Worm (Caenorhabditis elegans) whole organism, early embryonic: ENCODE measurements around the gene nhr-67.

Experiments used
- B0310.2 ChIP-seq: sonication (generic microtip); optimal IDR thresholded peaks from 2 replicates; lab custom pipeline; 2016; ENCODE audit warnings: mild to moderate bottlenecking, missing genetic modification characterization, missing compliant biosample characterization
- F13C5.2 ChIP-seq: sonication (generic microtip); optimal IDR thresholded peaks from 2 replicates; lab custom pipeline; 2017; ENCODE audit warnings: mild to moderate bottlenecking, missing genetic modification characterization, inconsistent platforms, missing compliant biosample characterization
- aly-1 ChIP-seq: sonication (generic microtip); optimal IDR thresholded peaks from 2 replicates; lab custom pipeline; 2016; ENCODE audit warnings: missing genetic modification characterization, missing compliant biosample characterization
- ama-1 ChIP-seq: fragments of 150-350 bp; optimal IDR thresholded peaks from 2 replicates; lab custom pipeline; 2014
- ceh-13 ChIP-seq: fragments of 200-800 bp; sonication (Bioruptor generic); optimal IDR thresholded peaks from 2 replicates; lab custom pipeline; 2018; ENCODE audit warnings: mild to moderate bottlenecking, missing genetic modification characterization, missing compliant biosample characterization
- ceh-36 ChIP-seq: sonication (generic microtip); optimal IDR thresholded peaks from 2 replicates; lab custom pipeline; 2016; ENCODE audit warnings: missing genetic modification characterization, inconsistent platforms, missing compliant biosample characterization
- ets-7 ChIP-seq: sonication (generic microtip); optimal IDR thresholded peaks from 2 replicates; lab custom pipeline; 2016; ENCODE audit warnings: missing genotype, missing genetic modification characterization, missing compliant biosample characterization
- flt-1 ChIP-seq: fragments of 200-800 bp; sonication (Bioruptor generic); IDR thresholded peaks from 2 replicates; pipeline ENCODE4 v1.3.6; 2022; ENCODE audit warnings: missing genetic modification characterization, missing compliant biosample characterization
- hmbx-1 ChIP-seq: sonication (generic microtip); optimal IDR thresholded peaks from 2 replicates; lab custom pipeline; 2016; ENCODE audit warnings: mild to moderate bottlenecking, missing genetic modification characterization, missing compliant biosample characterization
- hmg-4 ChIP-seq: fragments of 200-800 bp; sonication (Bioruptor generic); optimal IDR thresholded peaks from 2 replicates; lab custom pipeline; 2018; ENCODE audit warnings: mild to moderate bottlenecking, missing genetic modification characterization, missing compliant biosample characterization
- hnd-1 ChIP-seq: sonication (generic microtip); optimal IDR thresholded peaks from 2 replicates; lab custom pipeline; 2016; ENCODE audit warnings: missing genetic modification characterization, missing compliant biosample characterization
- pes-1 ChIP-seq: fragments of 200-800 bp; sonication (Bioruptor generic); IDR thresholded peaks from 2 replicates; pipeline ENCODE4 v1.3.6; 2022; ENCODE audit warnings: missing genetic modification reagents, missing genetic modification characterization, missing compliant biosample characterization
- scrt-1 ChIP-seq: fragments of 200-800 bp; sonication (Bioruptor generic); IDR thresholded peaks from 2 replicates; pipeline ENCODE4 v1.3.6; 2022; ENCODE audit warnings: missing genetic modification characterization, missing compliant biosample characterization
- sea-1 ChIP-seq: fragments of 200-800 bp; sonication (Bioruptor generic); conservative IDR thresholded peaks from 2 replicates; pipeline ENCODE4 v1.3.6; 2022; ENCODE audit warnings: missing genetic modification characterization, missing compliant biosample characterization
- tbx-11 ChIP-seq: fragments of 200-800 bp; sonication (Bioruptor generic); IDR thresholded peaks from 2 replicates; pipeline ENCODE4 v1.3.6; 2022; ENCODE audit warnings: missing genetic modification characterization, missing compliant biosample characterization
- tbx-37 ChIP-seq: fragments of 200-800 bp; sonication (Bioruptor generic); conservative IDR thresholded peaks from 2 replicates; pipeline ENCODE4 v1.3.6; 2022; ENCODE audit warnings: missing genetic modification reagents, missing genetic modification characterization, missing compliant biosample characterization
- tra-4 ChIP-seq: sonication (generic microtip); optimal IDR thresholded peaks from 2 replicates; lab custom pipeline; 2017; ENCODE audit warnings: missing genetic modification characterization, missing compliant biosample characterization

nhr-67 gene

DNA sequence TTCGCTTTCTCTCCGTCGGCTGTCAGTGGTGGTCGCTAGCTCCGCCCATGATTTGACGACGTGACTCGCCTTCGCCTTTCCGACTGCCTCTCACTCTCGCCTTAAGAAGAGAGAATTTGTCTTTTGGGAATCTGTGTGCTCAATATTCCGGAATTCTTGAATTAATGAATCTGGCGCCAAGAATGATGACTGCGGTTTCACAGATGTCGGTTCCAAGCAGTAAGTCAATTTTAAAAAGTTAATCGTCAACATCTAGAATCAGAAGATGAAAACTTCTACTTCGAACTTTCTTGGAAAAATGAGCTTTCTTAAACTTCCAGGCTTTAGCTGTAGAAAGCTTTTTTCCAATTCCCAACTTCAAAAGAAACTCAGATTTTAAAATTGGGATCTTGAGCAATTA is at the start of gene nhr-67:
nhr-67 (plus strand) TSS at position 97 of the 400 bp plus-strand sequence.
- no peak for TF ChIP-seq pes-1
- no peak for TF ChIP-seq hmbx-1
- TF ChIP-seq scrt-1 (GFP tag; lab: Robert Waterston, UW) = no peak
- no peak for TF ChIP-seq flt-1 (GFP tag; lab: Robert Waterston, UW)
- no peak for TF ChIP-seq tbx-37 (GFP tag; lab: Robert Waterston, UW)

DNA sequence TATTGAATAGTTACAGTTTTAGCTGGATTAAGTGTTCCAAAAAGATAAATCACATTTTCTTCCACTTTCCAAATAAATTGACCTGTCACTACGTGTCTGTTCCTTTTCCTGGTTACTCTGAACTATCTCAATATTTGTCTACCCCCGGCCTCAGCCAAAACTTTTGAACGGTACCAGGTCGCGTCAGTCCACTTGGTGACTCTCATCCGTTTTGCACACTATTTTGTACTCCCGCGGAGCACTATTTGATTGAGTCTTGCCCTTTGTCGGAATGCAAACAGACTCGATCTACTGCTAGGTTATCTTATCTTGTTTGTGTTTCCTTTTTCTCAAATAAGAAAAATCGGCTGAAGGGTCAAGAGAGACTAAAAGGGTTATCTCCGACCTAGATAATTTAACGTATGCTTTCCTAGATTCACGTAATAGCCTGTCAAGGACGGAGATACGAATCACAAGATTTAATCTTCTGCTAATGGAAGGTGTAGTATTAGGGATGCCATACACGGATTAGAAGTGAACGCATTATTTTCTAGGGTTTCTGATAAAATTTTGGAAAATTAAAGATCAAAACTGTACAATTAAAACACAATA is 49.5 kb upstream of the nhr-67 start:
- TF ChIP-seq tbx-11 (GFP tag; lab: Robert Waterston, UW) (0 out of 2 replicates have a peak, but pooled peaks have one; percentile 51), pes-1 (no peak), sea-1 (GFP tag; lab: Robert Waterston, UW) (no peak)

DNA sequence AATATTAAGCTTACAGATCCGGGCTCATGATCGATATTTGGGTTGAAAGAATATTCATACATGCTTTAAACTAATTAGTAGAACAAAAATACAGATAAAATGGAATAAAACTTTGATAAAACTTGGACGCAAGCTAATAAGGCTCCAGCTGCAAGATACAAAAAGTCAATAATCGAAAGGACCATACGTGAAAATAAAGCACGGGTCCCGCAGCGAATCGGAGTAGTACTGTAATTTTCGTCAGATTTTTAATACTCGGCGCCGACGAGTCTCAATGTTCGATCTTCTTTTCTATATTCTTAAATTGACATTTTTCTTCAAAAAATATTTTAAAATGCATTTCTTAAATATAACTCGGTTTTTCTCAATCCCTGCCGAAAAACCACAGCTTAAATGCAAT is 44.9 kb upstream of the nhr-67 start, which contains the start of gene spo-11:
spo-11 (minus strand) TSS at position 189 of the 400 bp plus-strand sequence.
- TF ChIP-seq tbx-37 (GFP tag; lab: Robert Waterston, UW) (no peak), aly-1 (tag; lab: Kevin White, UChicago) (no peak), ceh-36 (tag; lab: Kevin White, UChicago) (no peak), ceh-13 (GFP tag; lab: Kevin White, UChicago) (no peak), hmg-4 (GFP tag; lab: Kevin White, UChicago) (no peak), scrt-1 (GFP tag; lab: Robert Waterston, UW) (no peak), F13C5.2 (tag; lab: Kevin White, UChicago) (no peak), pes-1 (no peak), hmbx-1 (no peak), hnd-1 (tag; lab: Kevin White, UChicago) (no peak), tbx-11 (GFP tag; lab: Robert Waterston, UW) (no peak), B0310.2 (no peak), flt-1 (GFP tag; lab: Robert Waterston, UW) (no peak), tra-4 (tag; lab: Kevin White, UChicago) (no peak), ama-1 (lab: Kevin White, UChicago) (no peak), sea-1 (GFP tag; lab: Robert Waterston, UW) (no peak), ets-7 (tag; lab: Kevin White, UChicago) (no peak)

DNA sequence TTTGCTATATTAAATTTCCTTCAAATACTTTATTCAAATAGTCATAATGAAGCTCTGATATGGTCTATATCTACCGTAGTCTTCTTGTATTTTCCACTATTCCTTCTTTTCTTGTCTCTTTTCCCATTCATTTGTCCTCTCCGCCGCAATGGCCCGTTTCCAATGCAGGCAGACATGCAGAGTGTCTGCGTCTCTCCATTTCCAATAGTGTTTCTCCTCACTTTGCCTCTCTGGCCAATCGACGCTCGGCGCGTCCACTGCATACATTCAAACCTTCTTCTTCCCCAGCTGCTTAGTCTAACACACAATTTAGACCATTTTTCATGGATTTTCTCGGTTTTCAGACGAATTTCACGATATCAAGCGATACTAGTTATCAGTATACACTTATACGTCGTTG is 44.3 kb upstream of the nhr-67 start:
- TF ChIP-seq F13C5.2 (tag; lab: Kevin White, UChicago) = peak; percentile 6
- TF ChIP-seq tbx-11 (GFP tag; lab: Robert Waterston, UW) = no peak
- TF ChIP-seq hnd-1 (tag; lab: Kevin White, UChicago) = no peak

DNA sequence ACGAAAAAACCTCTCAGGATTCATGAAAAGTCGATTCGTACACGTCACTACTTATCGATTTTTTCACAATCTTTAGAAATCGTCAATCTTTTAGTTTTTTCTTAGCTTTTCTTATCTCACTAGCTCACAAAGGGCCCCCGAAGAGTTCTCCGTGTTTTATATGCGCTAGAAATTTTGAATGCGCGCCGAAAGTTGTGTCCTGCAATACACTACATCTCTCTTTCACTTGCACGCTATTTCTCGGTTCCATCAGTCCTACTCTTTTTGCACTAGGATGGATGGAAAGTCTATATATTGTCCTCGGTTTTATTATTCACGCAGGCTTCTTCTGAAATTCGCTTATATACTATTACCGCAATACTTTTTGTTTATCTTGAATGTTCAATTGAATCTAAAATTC is 43.9 kb upstream of the nhr-67 start:
- TF ChIP-seq tbx-37 (GFP tag; lab: Robert Waterston, UW) (no peak), hnd-1 (tag; lab: Kevin White, UChicago) (no peak), ceh-36 (tag; lab: Kevin White, UChicago) (no peak), sea-1 (GFP tag; lab: Robert Waterston, UW) (no peak), tbx-11 (GFP tag; lab: Robert Waterston, UW) (no peak), ets-7 (tag; lab: Kevin White, UChicago) (no peak), pes-1 (no peak), aly-1 (tag; lab: Kevin White, UChicago) (no peak), ama-1 (lab: Kevin White, UChicago) (no peak), F13C5.2 (tag; lab: Kevin White, UChicago) (no peak), B0310.2 (no peak), scrt-1 (GFP tag; lab: Robert Waterston, UW) (no peak), tra-4 (tag; lab: Kevin White, UChicago) (no peak), hmbx-1 (no peak)

DNA sequence TGAATTAATAATTGTTTCAGACTA is 43.7 kb upstream of the nhr-67 start, which contains the start of gene swsn-4:
swsn-4 (plus strand) TSS at position 21 of the 24 bp plus-strand sequence.
- TF ChIP-seq aly-1 (tag; lab: Kevin White, UChicago) = no peak
- TF ChIP-seq pes-1 = no peak
- TF ChIP-seq hmbx-1 = no peak
- TF ChIP-seq sea-1 (GFP tag; lab: Robert Waterston, UW) = no peak
- TF ChIP-seq tbx-11 (GFP tag; lab: Robert Waterston, UW) = no peak
- no peak for TF ChIP-seq ceh-36 (tag; lab: Kevin White, UChicago)
- no peak for TF ChIP-seq ama-1 (lab: Kevin White, UChicago)
- no peak for TF ChIP-seq scrt-1 (GFP tag; lab: Robert Waterston, UW)
- TF ChIP-seq tbx-37 (GFP tag; lab: Robert Waterston, UW) = no peak
- TF ChIP-seq B0310.2 = no peak
- TF ChIP-seq tra-4 (tag; lab: Kevin White, UChicago) = no peak
- no peak for TF ChIP-seq hmg-4 (GFP tag; lab: Kevin White, UChicago)
- TF ChIP-seq hnd-1 (tag; lab: Kevin White, UChicago) = no peak
- no peak for TF ChIP-seq ets-7 (tag; lab: Kevin White, UChicago)
- no peak for TF ChIP-seq ceh-13 (GFP tag; lab: Kevin White, UChicago)

DNA sequence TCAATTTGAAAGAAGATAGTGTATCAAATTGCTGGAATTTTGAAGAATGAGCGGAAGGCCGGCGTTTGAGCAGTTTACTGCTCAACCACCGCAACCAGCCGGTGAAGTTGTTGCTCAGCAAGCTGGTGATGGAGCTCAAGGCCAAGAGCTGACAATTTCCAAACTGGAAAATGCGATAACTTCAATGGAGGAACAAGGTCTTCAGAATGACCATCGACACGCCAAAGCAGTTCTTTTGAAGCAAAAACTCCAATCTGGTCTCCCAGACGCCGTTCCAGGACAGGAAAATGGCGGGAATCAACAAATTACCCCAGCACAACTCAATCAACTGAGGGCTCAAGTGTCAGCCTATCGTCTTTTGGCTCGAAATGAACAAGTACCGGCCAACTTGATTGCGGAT is 43.5 kb upstream of the nhr-67 start:
- TF ChIP-seq ama-1 (lab: Kevin White, UChicago) (no peak), ceh-36 (tag; lab: Kevin White, UChicago) (no peak), scrt-1 (GFP tag; lab: Robert Waterston, UW) (no peak), hmbx-1 (no peak), aly-1 (tag; lab: Kevin White, UChicago) (no peak), tbx-37 (GFP tag; lab: Robert Waterston, UW) (no peak), tbx-11 (GFP tag; lab: Robert Waterston, UW) (no peak), B0310.2 (no peak), pes-1 (no peak), hmg-4 (GFP tag; lab: Kevin White, UChicago) (no peak), F13C5.2 (tag; lab: Kevin White, UChicago) (no peak), tra-4 (tag; lab: Kevin White, UChicago) (no peak)

DNA sequence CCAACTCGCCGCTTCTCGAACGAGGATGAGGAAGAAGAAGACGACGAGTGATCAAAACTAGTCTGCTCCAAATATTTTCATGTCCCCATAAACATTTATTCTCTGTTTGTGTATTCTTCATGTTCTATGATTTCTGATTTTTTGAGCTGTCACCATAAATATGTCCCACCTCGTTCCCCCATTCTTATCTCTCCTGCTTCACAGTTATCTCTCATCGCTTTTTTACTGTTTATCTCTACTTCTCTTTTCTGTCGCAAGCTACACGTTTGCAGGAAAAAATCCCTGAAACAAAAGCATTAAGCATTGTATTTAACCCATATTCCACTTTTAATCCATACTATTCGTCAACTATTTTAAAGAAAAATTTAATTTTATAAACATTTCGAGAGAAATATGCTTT is 38.8 kb upstream of the nhr-67 start:
- no peak for TF ChIP-seq hnd-1 (tag; lab: Kevin White, UChicago)
- TF ChIP-seq hmg-4 (GFP tag; lab: Kevin White, UChicago) = no peak
- no peak for TF ChIP-seq ets-7 (tag; lab: Kevin White, UChicago)
